Fruit fly (Drosophila melanogaster): ENCODE results near the gene sowah.

- TF ChIP-seq eg (GFP tag; IDR thresholded peaks at IDR 0.05) = no peak
- no peak for TF ChIP-seq OdsH (GFP tag; optimal IDR thresholded peaks at IDR 0.05)
- no peak for TF ChIP-seq acj6 (GFP tag; optimal IDR thresholded peaks at IDR 0.05)
- TF ChIP-seq cyc (GFP tag; optimal IDR thresholded peaks at IDR 0.05) = no peak
- TF ChIP-seq CG32006 (GFP tag; optimal IDR thresholded peaks at IDR 0.05) = no peak
- no peak for TF ChIP-seq CG3919 (GFP tag; optimal IDR thresholded peaks at IDR 0.05)
- no peak for TF ChIP-seq CG6163 (GFP tag; IDR thresholded peaks at IDR 0.05)
- TF ChIP-seq CG6808 (GFP tag; optimal IDR thresholded peaks at IDR 0.05) = no peak
- TF ChIP-seq CG15336 (GFP tag; IDR thresholded peaks at IDR 0.05) = no peak
Measured at dm6 chr3L:12519315-12519714, 53.0 kb downstream of the sowah start.

Data from whole organism, prepupa.